Worm (Caenorhabditis elegans) whole organism, early embryonic: ENCODE results near the gene thn-1.

Experiments used
- B0310.2 ChIP-seq: sonication (generic microtip); optimal IDR thresholded peaks from 2 replicates; lab custom pipeline; 2016; ENCODE audit warnings: mild to moderate bottlenecking, missing genetic modification characterization, missing compliant biosample characterization
- F13C5.2 ChIP-seq: sonication (generic microtip); optimal IDR thresholded peaks from 2 replicates; lab custom pipeline; 2017; ENCODE audit warnings: mild to moderate bottlenecking, missing genetic modification characterization, inconsistent platforms, missing compliant biosample characterization
- aly-1 ChIP-seq: sonication (generic microtip); optimal IDR thresholded peaks from 2 replicates; lab custom pipeline; 2016; ENCODE audit warnings: missing genetic modification characterization, missing compliant biosample characterization
- ama-1 ChIP-seq: fragments of 150-350 bp; optimal IDR thresholded peaks from 2 replicates; lab custom pipeline; 2014
- ceh-13 ChIP-seq: fragments of 200-800 bp; sonication (Bioruptor generic); optimal IDR thresholded peaks from 2 replicates; lab custom pipeline; 2018; ENCODE audit warnings: mild to moderate bottlenecking, missing genetic modification characterization, missing compliant biosample characterization
- ceh-36 ChIP-seq: sonication (generic microtip); optimal IDR thresholded peaks from 2 replicates; lab custom pipeline; 2016; ENCODE audit warnings: missing genetic modification characterization, inconsistent platforms, missing compliant biosample characterization
- ets-7 ChIP-seq: sonication (generic microtip); optimal IDR thresholded peaks from 2 replicates; lab custom pipeline; 2016; ENCODE audit warnings: missing genotype, missing genetic modification characterization, missing compliant biosample characterization
- flt-1 ChIP-seq: fragments of 200-800 bp; sonication (Bioruptor generic); IDR thresholded peaks from 2 replicates; pipeline ENCODE4 v1.3.6; 2022; ENCODE audit warnings: missing genetic modification characterization, missing compliant biosample characterization
- hmbx-1 ChIP-seq: sonication (generic microtip); optimal IDR thresholded peaks from 2 replicates; lab custom pipeline; 2016; ENCODE audit warnings: mild to moderate bottlenecking, missing genetic modification characterization, missing compliant biosample characterization
- hmg-4 ChIP-seq: fragments of 200-800 bp; sonication (Bioruptor generic); optimal IDR thresholded peaks from 2 replicates; lab custom pipeline; 2018; ENCODE audit warnings: mild to moderate bottlenecking, missing genetic modification characterization, missing compliant biosample characterization
- hnd-1 ChIP-seq: sonication (generic microtip); optimal IDR thresholded peaks from 2 replicates; lab custom pipeline; 2016; ENCODE audit warnings: missing genetic modification characterization, missing compliant biosample characterization
- pes-1 ChIP-seq: fragments of 200-800 bp; sonication (Bioruptor generic); IDR thresholded peaks from 2 replicates; pipeline ENCODE4 v1.3.6; 2022; ENCODE audit warnings: missing genetic modification reagents, missing genetic modification characterization, missing compliant biosample characterization
- scrt-1 ChIP-seq: fragments of 200-800 bp; sonication (Bioruptor generic); IDR thresholded peaks from 2 replicates; pipeline ENCODE4 v1.3.6; 2022; ENCODE audit warnings: missing genetic modification characterization, missing compliant biosample characterization
- sea-1 ChIP-seq: fragments of 200-800 bp; sonication (Bioruptor generic); conservative IDR thresholded peaks from 2 replicates; pipeline ENCODE4 v1.3.6; 2022; ENCODE audit warnings: missing genetic modification characterization, missing compliant biosample characterization
- tbx-11 ChIP-seq: fragments of 200-800 bp; sonication (Bioruptor generic); IDR thresholded peaks from 2 replicates; pipeline ENCODE4 v1.3.6; 2022; ENCODE audit warnings: missing genetic modification characterization, missing compliant biosample characterization
- tbx-37 ChIP-seq: fragments of 200-800 bp; sonication (Bioruptor generic); conservative IDR thresholded peaks from 2 replicates; pipeline ENCODE4 v1.3.6; 2022; ENCODE audit warnings: missing genetic modification reagents, missing genetic modification characterization, missing compliant biosample characterization
- tra-4 ChIP-seq: sonication (generic microtip); optimal IDR thresholded peaks from 2 replicates; lab custom pipeline; 2017; ENCODE audit warnings: missing genetic modification characterization, missing compliant biosample characterization

thn-1 gene

DNA sequence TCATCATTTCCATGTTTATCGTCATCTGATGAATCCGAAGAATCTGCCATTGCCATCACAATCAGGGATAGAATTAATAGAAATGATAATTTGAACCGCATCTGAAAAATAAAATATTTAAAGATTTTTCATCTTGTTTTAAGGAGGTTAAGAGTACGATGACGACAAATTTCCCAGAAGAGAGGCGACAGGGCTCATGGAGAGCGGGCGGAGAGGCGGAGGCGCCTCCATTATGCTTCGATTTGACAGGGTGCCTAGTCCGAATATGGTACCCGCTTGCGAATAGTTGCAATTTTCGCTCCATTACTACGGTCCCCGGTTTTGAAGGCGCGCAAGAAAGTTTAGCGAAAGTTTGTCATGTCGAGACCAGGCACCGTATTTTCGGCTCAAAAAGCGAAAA, 5.2 kb downstream of the thn-1 start, which contains the start of gene F28D1.6:
F28D1.6 (minus strand) TSS at position 101 of the 400 bp plus-strand sequence.
- TF ChIP-seq ama-1 (lab: Kevin White, UChicago) (no peak), ceh-13 (no peak), flt-1 (GFP tag; lab: Robert Waterston, UW) (no peak), tbx-11 (GFP tag; lab: Robert Waterston, UW) (no peak)

DNA sequence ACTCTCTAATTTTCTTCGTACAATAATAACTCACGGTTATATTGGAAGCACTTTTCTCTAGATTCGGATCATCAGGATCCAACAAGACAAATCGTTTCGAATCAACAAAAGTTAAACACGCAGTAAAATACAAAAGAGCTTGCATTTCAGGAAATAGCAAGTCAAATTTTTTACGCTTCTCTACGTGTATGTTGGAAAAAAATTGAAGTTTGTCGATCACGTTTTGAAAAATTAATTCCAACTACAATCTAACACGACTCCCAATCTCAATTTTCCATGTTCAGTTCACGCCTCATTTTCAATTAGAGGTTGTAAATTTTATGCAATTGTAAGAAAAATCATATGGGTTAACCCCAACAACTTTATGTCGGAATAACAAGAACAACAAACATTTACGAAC, 10.1 kb downstream of the thn-1 start, which contains the start of gene spe-45:
spe-45 (minus strand) TSS at position 145 of the 400 bp plus-strand sequence.
- TF ChIP-seq ama-1 (lab: Kevin White, UChicago): no peak
- no peak for TF ChIP-seq pes-1 (GFP tag; lab: Robert Waterston, UW)
- no peak for TF ChIP-seq tra-4 (tag; lab: Kevin White, UChicago)
- no peak for TF ChIP-seq sea-1

- TF ChIP-seq ama-1 (lab: Kevin White, UChicago): no peak
- TF ChIP-seq sea-1: no peak; the same call in 1 of the 2 replicates
- TF ChIP-seq hnd-1 (tag; lab: Kevin White, UChicago): peak; percentile 11
- no peak for TF ChIP-seq ceh-13
- peak; percentile 83 for TF ChIP-seq tbx-37 (GFP tag; lab: Robert Waterston, UW)
- TF ChIP-seq F13C5.2 (tag; lab: Kevin White, UChicago): peak; percentile 52
- TF ChIP-seq pes-1 (GFP tag; lab: Robert Waterston, UW): peak; percentile 83
- TF ChIP-seq tra-4 (tag; lab: Kevin White, UChicago): no peak
- TF ChIP-seq ceh-36 (tag; lab: Kevin White, UChicago): peak; percentile 2
- peak; percentile 57; the same call in 1 of the 2 replicates for TF ChIP-seq tbx-11 (GFP tag; lab: Robert Waterston, UW)
- TF ChIP-seq scrt-1 (GFP tag; lab: Robert Waterston, UW): no peak
- peak; percentile 29 for TF ChIP-seq hmg-4
- no peak for TF ChIP-seq ets-7
- peak; percentile 15 for TF ChIP-seq B0310.2
- TF ChIP-seq hmbx-1 (tag; lab: Kevin White, UChicago): no peak
- TF ChIP-seq aly-1 (tag; lab: Kevin White, UChicago): no peak
- peak; percentile 59 for TF ChIP-seq flt-1 (GFP tag; lab: Robert Waterston, UW)
Observed at ce11 chrIV:12391003-12391637, 11.2 kb downstream of the thn-1 start, which contains the start of the genes rps-23 and dpm-3. rps-23 (minus strand) TSS chrIV:12391053. dpm-3 (plus strand) TSS chrIV:12391587.

DNA sequence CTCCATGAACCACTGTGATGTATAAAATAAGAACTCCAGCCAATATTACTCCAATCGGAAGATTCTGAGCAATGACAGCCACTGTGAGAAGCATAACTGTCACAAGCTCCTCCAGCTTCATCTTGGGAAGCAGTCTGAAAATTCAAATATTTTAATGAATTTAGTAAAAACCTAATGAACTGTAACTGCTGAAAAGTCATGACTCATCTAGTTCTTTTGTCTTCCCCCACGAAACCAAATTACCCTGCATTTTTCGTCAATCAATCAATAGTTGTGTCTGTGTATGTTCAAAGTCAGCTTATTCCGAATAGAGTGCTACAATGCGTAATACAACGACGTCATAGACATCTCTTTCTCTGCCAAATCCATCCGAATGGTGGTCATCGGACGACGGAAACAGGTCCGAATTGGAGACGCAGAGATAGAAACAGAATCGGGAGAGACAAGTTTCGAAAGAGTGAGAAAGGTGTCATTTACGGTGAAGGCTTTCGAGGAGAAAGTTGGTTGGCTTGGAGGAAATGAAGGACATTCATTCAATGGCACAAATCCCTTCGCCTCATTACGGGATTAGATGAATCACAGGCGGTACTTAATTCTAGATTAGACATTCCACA, 16.9 kb downstream of the thn-1 start:
- TF ChIP-seq F13C5.2 (tag; lab: Kevin White, UChicago) (no peak), sea-1 (no peak), hmbx-1 (tag; lab: Kevin White, UChicago) (no peak), ceh-36 (tag; lab: Kevin White, UChicago) (no peak), ceh-13 (no peak), tbx-11 (GFP tag; lab: Robert Waterston, UW) (no peak), B0310.2 (no peak), scrt-1 (GFP tag; lab: Robert Waterston, UW) (no peak), hmg-4 (no peak), pes-1 (GFP tag; lab: Robert Waterston, UW) (no peak)

DNA sequence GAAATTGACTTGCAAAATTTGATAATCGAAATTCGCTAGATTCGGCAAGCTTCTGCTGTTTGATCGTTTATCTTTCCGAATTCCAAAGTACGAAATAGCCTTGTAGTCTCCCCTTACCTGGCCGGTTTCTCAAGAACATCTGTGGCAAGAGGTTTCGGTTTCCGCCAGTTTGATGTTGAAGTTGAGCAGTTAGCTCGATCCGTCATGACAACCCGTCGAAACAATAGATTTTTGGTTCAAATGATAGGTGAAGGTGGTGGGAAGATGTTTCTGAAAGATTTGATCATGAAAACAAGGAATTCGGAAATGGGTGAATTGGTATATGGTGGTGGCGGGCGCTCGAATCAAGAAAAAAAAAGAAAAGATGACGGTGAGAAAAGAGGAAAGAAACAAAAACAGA, 18.6 kb downstream of the thn-1 start, which contains the start of gene acs-20:
acs-20 (minus strand) TSS at position 270 of the 400 bp plus-strand sequence.
- TF ChIP-seq pes-1 (GFP tag; lab: Robert Waterston, UW) (no peak), ama-1 (lab: Kevin White, UChicago) (no peak), flt-1 (GFP tag; lab: Robert Waterston, UW) (no peak), B0310.2 (no peak), tra-4 (tag; lab: Kevin White, UChicago) (no peak), ets-7 (no peak), hmbx-1 (tag; lab: Kevin White, UChicago) (no peak), tbx-11 (GFP tag; lab: Robert Waterston, UW) (no peak), F13C5.2 (tag; lab: Kevin White, UChicago) (no peak), sea-1 (no peak), ceh-13 (no peak), scrt-1 (GFP tag; lab: Robert Waterston, UW) (no peak), ceh-36 (tag; lab: Kevin White, UChicago) (no peak), hnd-1 (tag; lab: Kevin White, UChicago) (no peak), tbx-37 (GFP tag; lab: Robert Waterston, UW) (no peak), hmg-4 (no peak), aly-1 (tag; lab: Kevin White, UChicago) (no peak)

DNA sequence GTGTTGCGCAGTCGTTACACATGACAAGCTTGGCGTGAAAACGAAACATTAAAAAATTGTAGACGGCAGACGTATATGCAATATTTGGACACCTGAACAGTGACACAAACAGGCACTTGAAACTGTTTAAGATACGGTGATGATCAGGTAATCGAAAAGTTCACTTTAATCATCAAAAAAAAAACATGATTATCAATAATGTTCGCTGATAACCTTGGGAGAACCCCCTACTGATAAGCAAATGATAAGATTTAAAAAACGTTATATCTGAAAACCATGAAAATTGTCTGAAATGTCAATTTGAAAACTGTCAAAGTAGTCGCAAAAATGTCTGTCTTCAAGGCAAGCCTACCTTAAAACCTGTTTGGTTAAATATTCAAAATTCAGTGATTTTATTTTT, 20.1 kb downstream of the thn-1 start:
- TF ChIP-seq tra-4 (tag; lab: Kevin White, UChicago) (no peak), tbx-11 (GFP tag; lab: Robert Waterston, UW) (no peak), ceh-13 (no peak), pes-1 (GFP tag; lab: Robert Waterston, UW) (no peak), flt-1 (GFP tag; lab: Robert Waterston, UW) (no peak), hnd-1 (tag; lab: Kevin White, UChicago) (no peak), hmbx-1 (tag; lab: Kevin White, UChicago) (no peak), F13C5.2 (tag; lab: Kevin White, UChicago) (no peak), aly-1 (tag; lab: Kevin White, UChicago) (no peak), scrt-1 (GFP tag; lab: Robert Waterston, UW) (no peak), ets-7 (no peak), ceh-36 (tag; lab: Kevin White, UChicago) (no peak), ama-1 (lab: Kevin White, UChicago) (no peak), B0310.2 (no peak)

DNA sequence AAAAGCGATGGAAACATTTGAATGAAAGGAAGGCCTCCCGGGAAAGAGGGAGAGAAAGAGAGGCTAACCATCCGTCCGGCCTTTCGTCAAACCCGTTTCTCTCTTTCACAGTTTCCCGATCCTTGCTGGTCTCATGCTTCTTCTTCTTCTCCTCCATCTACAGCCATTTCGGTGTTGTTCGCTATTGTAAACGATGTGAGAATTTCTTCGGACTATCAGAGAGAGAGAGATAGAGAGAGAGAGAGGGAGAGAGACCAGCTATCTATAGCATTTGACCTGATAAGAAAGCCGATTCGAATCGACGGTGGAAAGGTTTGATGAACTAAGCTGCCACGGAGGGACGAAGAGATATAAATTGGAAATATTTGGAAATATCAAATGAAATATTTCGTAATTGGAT, 23.6 kb downstream of the thn-1 start:
- TF ChIP-seq ama-1 (lab: Kevin White, UChicago) (no peak), scrt-1 (GFP tag; lab: Robert Waterston, UW) (no peak), flt-1 (GFP tag; lab: Robert Waterston, UW) (no peak), B0310.2 (no peak), aly-1 (tag; lab: Kevin White, UChicago) (no peak), hmbx-1 (tag; lab: Kevin White, UChicago) (no peak), tbx-11 (GFP tag; lab: Robert Waterston, UW) (no peak), ceh-36 (tag; lab: Kevin White, UChicago) (no peak), tra-4 (tag; lab: Kevin White, UChicago) (no peak), F13C5.2 (tag; lab: Kevin White, UChicago) (no peak), ceh-13 (no peak), hnd-1 (tag; lab: Kevin White, UChicago) (no peak), ets-7 (no peak), hmg-4 (no peak)
